Worm (Caenorhabditis elegans): Measurements from ENCODE around the gene cct-5.

The cct-5 gene

DNA sequence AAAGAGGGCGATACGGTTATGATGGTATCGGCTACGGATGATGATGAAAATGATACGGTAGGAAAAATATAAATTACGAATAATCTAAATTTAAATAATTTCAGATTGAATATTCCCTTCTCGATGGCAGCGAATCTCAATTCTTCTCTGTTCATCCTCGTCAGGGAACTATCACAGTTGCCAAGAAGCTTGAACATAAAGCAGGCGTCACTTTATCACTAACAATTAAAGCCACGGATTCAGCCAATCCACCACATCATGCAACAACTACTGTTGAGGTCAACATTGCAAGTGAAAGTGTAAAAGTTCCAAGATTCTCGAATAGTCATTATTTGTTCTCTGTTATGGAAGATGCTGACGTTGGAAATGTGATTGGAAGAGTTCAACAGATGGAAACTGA lies 23.1 kb upstream of the cct-5 start:
- TF ChIP-seq cog-1 (tag; optimal IDR thresholded peaks at IDR 0.05): no peak
- TF ChIP-seq tab-1 (GFP tag; IDR thresholded peaks at IDR 0.05): no peak
- TF ChIP-seq klf-2 (GFP tag; conservative IDR thresholded peaks at IDR 0.05): no peak
- no peak for TF ChIP-seq med-1 (GFP tag; optimal IDR thresholded peaks at IDR 0.05; ENCODE audit: insufficient read depth)
- TF ChIP-seq ref-1 (GFP tag; conservative IDR thresholded peaks at IDR 0.05): no peak
- TF ChIP-seq T22C8.4 (GFP tag; IDR thresholded peaks at IDR 0.05): no peak
- TF ChIP-seq ztf-29 (GFP tag; IDR thresholded peaks at IDR 0.05): no peak
- no peak for TF ChIP-seq ztf-23 (GFP tag; IDR thresholded peaks at IDR 0.05)
- no peak for TF ChIP-seq flt-1 (GFP tag; IDR thresholded peaks at IDR 0.05)

DNA sequence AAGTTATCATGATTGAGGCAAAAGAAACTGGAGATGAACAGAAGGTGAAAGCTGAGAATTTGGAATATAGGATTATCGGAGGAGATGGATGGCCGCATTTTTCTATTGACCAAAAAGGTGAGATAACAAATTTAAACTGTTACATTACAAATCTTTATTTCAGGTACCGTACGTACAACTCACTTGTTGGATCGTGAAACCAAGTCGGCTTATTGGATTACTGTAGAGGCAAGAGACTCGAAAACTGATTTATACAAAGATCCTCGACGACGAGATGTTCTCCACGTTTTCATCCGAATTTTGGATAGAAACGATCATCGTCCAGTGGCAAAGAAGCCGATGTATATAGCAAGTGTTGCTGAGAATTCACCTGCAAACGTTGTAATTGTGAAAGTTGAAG lies 18.1 kb upstream of the cct-5 start:
- TF ChIP-seq tab-1 (GFP tag; IDR thresholded peaks at IDR 0.05) (no peak), klf-2 (GFP tag; conservative IDR thresholded peaks at IDR 0.05) (no peak), med-1 (GFP tag; optimal IDR thresholded peaks at IDR 0.05; ENCODE audit: insufficient read depth) (no peak), ztf-23 (GFP tag; IDR thresholded peaks at IDR 0.05) (no peak), ref-1 (GFP tag; conservative IDR thresholded peaks at IDR 0.05) (no peak), cog-1 (tag; optimal IDR thresholded peaks at IDR 0.05) (no peak), ztf-29 (GFP tag; IDR thresholded peaks at IDR 0.05) (no peak), T22C8.4 (GFP tag; IDR thresholded peaks at IDR 0.05) (no peak)

DNA sequence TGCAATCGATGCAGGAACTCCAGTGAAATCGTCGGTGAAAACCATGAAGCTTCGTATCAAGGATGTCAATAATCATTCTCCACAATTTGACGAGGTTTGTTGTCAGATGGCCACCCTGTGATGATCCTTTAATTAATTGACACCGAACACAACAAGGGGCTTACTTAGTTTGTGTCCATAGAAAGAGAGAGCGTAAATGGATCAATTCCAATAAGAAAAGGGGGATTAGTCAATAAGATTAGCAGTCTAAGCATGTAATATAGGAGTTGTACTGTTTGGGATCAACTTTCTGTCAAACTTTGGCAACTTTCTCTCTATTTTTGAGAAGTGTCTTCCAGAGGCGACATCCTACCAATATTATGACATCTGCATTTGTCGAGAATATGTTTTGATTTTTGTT lies 16.2 kb upstream of the cct-5 start:
- no peak for TF ChIP-seq cog-1 (tag; optimal IDR thresholded peaks at IDR 0.05)
- TF ChIP-seq tab-1 (GFP tag; IDR thresholded peaks at IDR 0.05): no peak
- no peak for TF ChIP-seq med-1 (GFP tag; optimal IDR thresholded peaks at IDR 0.05; ENCODE audit: insufficient read depth)
- no peak for TF ChIP-seq T22C8.4 (GFP tag; IDR thresholded peaks at IDR 0.05)
- TF ChIP-seq ztf-29 (GFP tag; IDR thresholded peaks at IDR 0.05): no peak
- TF ChIP-seq flt-1 (GFP tag; IDR thresholded peaks at IDR 0.05): no peak
- TF ChIP-seq ref-1 (GFP tag; conservative IDR thresholded peaks at IDR 0.05): no peak

DNA sequence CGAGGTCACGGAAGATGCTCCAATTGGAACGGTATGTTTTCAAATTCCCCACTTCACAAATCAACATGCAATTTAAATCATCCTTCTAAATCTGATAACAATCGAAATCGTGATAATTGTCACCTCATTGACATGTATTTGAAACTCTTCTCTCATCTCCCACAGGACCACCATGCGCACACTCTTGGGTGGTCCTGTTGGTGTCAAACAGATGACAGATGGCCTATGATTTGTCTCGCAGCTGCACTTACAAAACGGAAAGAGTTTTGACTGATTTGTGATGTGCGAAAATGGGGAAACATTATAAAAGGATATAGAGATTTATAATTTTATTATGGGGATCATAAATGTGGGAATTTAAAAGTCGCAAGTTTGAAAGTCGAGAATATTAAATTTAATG lies 15.5 kb upstream of the cct-5 start:
- TF ChIP-seq flt-1 (GFP tag; IDR thresholded peaks at IDR 0.05) (no peak), klf-2 (GFP tag; conservative IDR thresholded peaks at IDR 0.05) (no peak), T22C8.4 (GFP tag; IDR thresholded peaks at IDR 0.05) (no peak), ztf-23 (GFP tag; IDR thresholded peaks at IDR 0.05) (no peak), cog-1 (tag; optimal IDR thresholded peaks at IDR 0.05) (no peak), tab-1 (GFP tag; IDR thresholded peaks at IDR 0.05) (no peak), ztf-29 (GFP tag; IDR thresholded peaks at IDR 0.05) (no peak), med-1 (GFP tag; optimal IDR thresholded peaks at IDR 0.05; ENCODE audit: insufficient read depth) (no peak), ref-1 (GFP tag; conservative IDR thresholded peaks at IDR 0.05) (no peak)

DNA sequence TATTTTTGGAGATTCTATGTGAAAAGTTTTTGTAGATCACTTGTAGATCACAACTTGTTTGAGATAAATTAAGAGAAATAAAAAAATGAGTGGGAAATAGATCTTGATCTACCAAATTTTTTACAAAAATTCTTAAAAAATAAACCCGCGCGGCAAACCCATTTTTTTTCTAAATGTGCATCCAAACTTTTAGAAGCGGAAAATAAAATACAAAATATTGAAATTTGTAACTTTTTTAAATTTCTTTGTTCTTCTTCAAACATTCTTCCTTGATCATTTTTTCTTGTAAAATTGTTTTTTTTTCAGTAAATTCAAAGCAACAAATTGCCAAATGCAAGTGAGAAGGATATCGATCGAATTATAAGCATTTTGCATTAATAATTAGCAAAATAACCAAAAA lies 12.1 kb upstream of the cct-5 start, which contains the start of gene cdh-4:
cdh-4 (plus strand) TSS at position 301 of the 400 bp plus-strand sequence.
- TF ChIP-seq ztf-23 (GFP tag; IDR thresholded peaks at IDR 0.05): no peak
- TF ChIP-seq klf-2 (GFP tag; conservative IDR thresholded peaks at IDR 0.05): no peak
- TF ChIP-seq cog-1 (tag; optimal IDR thresholded peaks at IDR 0.05): no peak
- TF ChIP-seq T22C8.4 (GFP tag; IDR thresholded peaks at IDR 0.05): no peak
- no peak for TF ChIP-seq flt-1 (GFP tag; IDR thresholded peaks at IDR 0.05)
- TF ChIP-seq tab-1 (GFP tag; IDR thresholded peaks at IDR 0.05): no peak
- TF ChIP-seq ztf-29 (GFP tag; IDR thresholded peaks at IDR 0.05): no peak
- no peak for TF ChIP-seq ref-1 (GFP tag; conservative IDR thresholded peaks at IDR 0.05)
- TF ChIP-seq med-1 (GFP tag; optimal IDR thresholded peaks at IDR 0.05; ENCODE audit: insufficient read depth): no peak

DNA sequence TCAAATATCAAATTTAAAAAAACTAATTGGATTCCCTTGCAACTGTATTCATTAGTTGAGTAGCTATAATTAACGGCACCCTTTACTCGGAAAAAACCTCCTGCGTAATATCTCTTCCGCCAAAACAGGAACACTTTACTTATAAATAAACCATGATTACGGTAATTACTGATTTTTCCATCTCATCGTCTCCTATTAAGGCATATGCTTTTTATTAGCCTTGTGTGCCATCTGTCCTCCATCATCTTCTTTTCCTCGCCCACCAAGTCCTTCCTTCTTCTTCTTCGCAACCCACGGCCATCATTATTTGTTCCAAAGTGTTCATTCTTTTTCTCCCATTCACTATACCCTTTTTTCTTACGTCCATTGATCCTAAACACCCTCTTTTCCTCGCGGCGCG lies 11.5 kb upstream of the cct-5 start:
- TF ChIP-seq ztf-23 (GFP tag; IDR thresholded peaks at IDR 0.05) (no peak), ztf-29 (GFP tag; IDR thresholded peaks at IDR 0.05) (no peak), ref-1 (GFP tag; conservative IDR thresholded peaks at IDR 0.05) (no peak), med-1 (GFP tag; optimal IDR thresholded peaks at IDR 0.05; ENCODE audit: insufficient read depth) (no peak), cog-1 (tag; optimal IDR thresholded peaks at IDR 0.05) (no peak), flt-1 (GFP tag; IDR thresholded peaks at IDR 0.05) (no peak), klf-2 (GFP tag; conservative IDR thresholded peaks at IDR 0.05) (no peak), tab-1 (GFP tag; IDR thresholded peaks at IDR 0.05) (no peak), T22C8.4 (GFP tag; IDR thresholded peaks at IDR 0.05) (no peak)

DNA sequence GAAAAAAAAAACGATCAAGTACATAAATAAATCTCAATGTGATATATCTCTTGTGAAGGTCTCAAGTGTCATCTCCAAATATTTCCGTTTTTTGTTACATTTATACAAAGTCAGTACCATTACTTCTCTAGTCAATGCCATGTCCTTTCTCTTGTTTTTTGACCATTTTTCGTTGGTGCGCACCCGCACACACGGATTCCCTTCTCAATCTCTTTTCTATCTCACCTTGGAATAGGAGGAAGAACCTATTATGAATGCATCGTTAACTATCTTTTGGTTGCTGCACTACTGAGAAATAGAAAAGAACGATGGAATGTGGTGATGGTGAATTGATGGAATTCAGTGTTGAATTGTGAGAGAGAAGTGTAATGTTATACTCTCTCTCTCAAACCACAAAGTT lies 9.9 kb upstream of the cct-5 start:
- TF ChIP-seq ztf-29 (GFP tag; IDR thresholded peaks at IDR 0.05): no peak
- TF ChIP-seq ztf-23 (GFP tag; IDR thresholded peaks at IDR 0.05): no peak
- no peak for TF ChIP-seq ref-1 (GFP tag; conservative IDR thresholded peaks at IDR 0.05)
- no peak for TF ChIP-seq cog-1 (tag; optimal IDR thresholded peaks at IDR 0.05)
- TF ChIP-seq klf-2 (GFP tag; conservative IDR thresholded peaks at IDR 0.05): no peak

DNA sequence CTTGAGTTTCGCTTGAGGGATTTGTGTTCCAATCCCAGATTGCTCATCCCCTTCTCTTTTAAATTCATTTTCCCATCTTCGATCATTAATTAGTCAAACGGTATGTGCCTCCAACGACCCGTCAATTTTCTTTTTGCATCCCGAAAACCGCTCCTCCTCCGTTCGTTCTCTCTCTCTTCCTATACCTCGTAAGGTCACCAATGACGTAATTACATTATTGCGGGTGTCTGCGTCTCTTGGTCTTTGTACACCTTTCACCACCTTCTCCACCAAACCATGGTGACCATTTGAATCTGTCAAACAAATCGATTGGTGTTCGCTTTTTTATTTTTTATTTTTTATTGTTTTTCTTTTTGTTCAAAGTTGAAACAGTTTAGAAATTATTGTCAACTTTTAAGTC lies 7.3 kb upstream of the cct-5 start:
- TF ChIP-seq cog-1 (tag; optimal IDR thresholded peaks at IDR 0.05): no peak
- no peak for TF ChIP-seq ztf-29 (GFP tag; IDR thresholded peaks at IDR 0.05)
- no peak for TF ChIP-seq med-1 (GFP tag; optimal IDR thresholded peaks at IDR 0.05; ENCODE audit: insufficient read depth)
- no peak for TF ChIP-seq ref-1 (GFP tag; conservative IDR thresholded peaks at IDR 0.05)
- no peak for TF ChIP-seq klf-2 (GFP tag; conservative IDR thresholded peaks at IDR 0.05)
- no peak for TF ChIP-seq flt-1 (GFP tag; IDR thresholded peaks at IDR 0.05)
- no peak for TF ChIP-seq T22C8.4 (GFP tag; IDR thresholded peaks at IDR 0.05)
- TF ChIP-seq tab-1 (GFP tag; IDR thresholded peaks at IDR 0.05): no peak
- no peak for TF ChIP-seq ztf-23 (GFP tag; IDR thresholded peaks at IDR 0.05)

DNA sequence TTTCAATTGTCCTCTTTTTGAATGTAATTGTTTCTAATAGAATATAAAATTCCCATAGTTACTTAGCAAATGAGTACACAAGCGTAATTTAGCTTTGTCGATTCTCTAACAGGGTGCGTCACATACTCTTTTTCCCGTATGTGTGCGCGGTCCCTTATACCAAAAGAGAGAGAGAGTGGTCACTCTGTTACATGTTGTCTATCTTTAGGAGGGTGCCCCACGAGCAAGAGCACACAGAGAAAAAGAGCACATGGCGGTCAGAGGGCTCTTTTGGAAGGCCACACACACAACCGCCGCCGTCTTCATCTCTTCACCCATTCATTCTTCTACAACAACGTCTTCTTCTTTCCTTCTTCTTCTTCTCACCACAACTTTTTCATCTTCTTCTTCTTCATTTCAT lies 6.0 kb upstream of the cct-5 start:
- TF ChIP-seq ztf-29 (GFP tag; IDR thresholded peaks at IDR 0.05) (no peak), tab-1 (GFP tag; IDR thresholded peaks at IDR 0.05) (0 out of 2 replicates have a peak, but pooled peaks have one; percentile 33), flt-1 (GFP tag; IDR thresholded peaks at IDR 0.05) (no peak), cog-1 (tag; optimal IDR thresholded peaks at IDR 0.05) (no peak), T22C8.4 (GFP tag; IDR thresholded peaks at IDR 0.05) (no peak), ztf-23 (GFP tag; IDR thresholded peaks at IDR 0.05) (no peak), klf-2 (GFP tag; conservative IDR thresholded peaks at IDR 0.05) (no peak), med-1 (GFP tag; optimal IDR thresholded peaks at IDR 0.05; ENCODE audit: insufficient read depth) (no peak), ref-1 (GFP tag; conservative IDR thresholded peaks at IDR 0.05) (0 out of 2 replicates have a peak, but pooled peaks have one; percentile 41)

DNA sequence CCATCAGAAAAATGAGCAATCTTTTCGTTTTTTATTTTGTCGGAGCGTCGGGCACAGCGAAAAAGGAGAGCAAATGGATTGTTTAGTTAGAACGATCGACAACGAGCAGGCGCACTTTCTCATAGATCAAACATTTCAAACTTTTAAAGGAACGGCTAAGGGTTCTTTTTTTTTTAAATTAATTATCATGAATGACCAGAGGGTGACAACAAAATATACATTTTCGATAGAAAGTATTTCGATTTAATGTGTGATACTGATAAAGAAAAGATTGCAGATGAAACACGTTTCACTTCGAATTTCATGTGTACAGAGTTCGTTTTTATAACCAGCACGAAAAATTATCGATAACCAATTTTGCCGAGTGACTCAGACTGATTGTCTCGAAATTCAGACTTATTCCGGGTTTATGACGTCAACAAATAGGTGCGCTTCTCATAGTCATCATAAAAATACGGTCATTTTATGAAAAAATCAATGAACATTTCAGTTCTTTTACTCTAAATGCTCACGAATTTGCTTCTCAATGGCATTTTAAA lies 1.3 kb downstream of the cct-5 start:
- no peak for TF ChIP-seq klf-2 (GFP tag; conservative IDR thresholded peaks at IDR 0.05)

Measured in whole organism, midembryonic.